Fruit fly (Drosophila melanogaster) whole organism, embryonic: ENCODE data around the gene att-ORFB.
A peak's percentile ranks its signal among the peaks of the same experiment; 100 is the strongest.

Source experiments
- Atf3 ChIP-seq: fragments of 200-800 bp; sonication (Bioruptor generic); optimal IDR thresholded peaks from 3 replicates; lab custom pipeline; 2016; ENCODE audit warnings: missing biosample characterization, missing genetic modification characterization
- Awh ChIP-seq: fragments of 200-800 bp; sonication (Bioruptor generic); IDR thresholded peaks from 2 replicates; pipeline ENCODE4, ENCODE4 v1.3.6; 2022; ENCODE audit warnings: missing biosample characterization, missing genetic modification characterization
- CG10366 ChIP-seq: fragments of 200-800 bp; sonication (Bioruptor generic); IDR thresholded peaks from 2 replicates; pipeline ENCODE4 v1.3.6; 2022; ENCODE audit warnings: missing biosample characterization, missing genetic modification characterization
- CG10431 ChIP-seq: fragments of 200-800 bp; sonication (Bioruptor generic); optimal IDR thresholded peaks from 3 replicates; lab custom pipeline; 2018; ENCODE audit warnings: missing biosample characterization, mild to moderate bottlenecking, missing genetic modification characterization
- CG10979 ChIP-seq: fragments of 200-800 bp; sonication (Bioruptor generic); optimal IDR thresholded peaks from 2 replicates; lab custom pipeline; 2018; ENCODE audit warnings: missing biosample characterization, mild to moderate bottlenecking, missing genetic modification characterization, moderate library complexity
- CG11504 ChIP-seq: fragments of 200-800 bp; sonication (Bioruptor generic); optimal IDR thresholded peaks from 3 replicates; lab custom pipeline; 2019; ENCODE audit warnings: missing biosample characterization, mild to moderate bottlenecking, missing genetic modification characterization, moderate library complexity
- CG11723 ChIP-seq: fragments of 200-800 bp; sonication (Bioruptor generic); optimal IDR thresholded peaks from 2 replicates; lab custom pipeline; 2017; ENCODE audit warnings: missing biosample characterization, mild to moderate bottlenecking, missing genetic modification characterization
- CG12942 ChIP-seq: fragments of 200-800 bp; sonication (Bioruptor generic); optimal IDR thresholded peaks from 3 replicates; lab custom pipeline; 2016; ENCODE audit warnings: missing biosample characterization, missing genetic modification characterization
- CG13123 ChIP-seq: fragments of 200-800 bp; sonication (Bioruptor generic); optimal IDR thresholded peaks from 2 replicates; lab custom pipeline; 2016; ENCODE audit warnings: missing biosample characterization, missing genetic modification characterization
- CG13894 ChIP-seq: fragments of 200-800 bp; sonication (Bioruptor generic); optimal IDR thresholded peaks from 3 replicates; lab custom pipeline; 2018; ENCODE audit warnings: missing biosample characterization, mild to moderate bottlenecking, missing genetic modification characterization, moderate library complexity
- CG14441 ChIP-seq: fragments of 200-800 bp; sonication (Bioruptor generic); IDR thresholded peaks from 2 replicates; pipeline ENCODE4 v1.3.6; 2022; ENCODE audit warnings: missing biosample characterization, missing genetic modification characterization
- CG15073 ChIP-seq: fragments of 200-800 bp; sonication (Bioruptor generic); optimal IDR thresholded peaks from 2 replicates; lab custom pipeline; 2016; ENCODE audit warnings: missing biosample characterization, missing genetic modification characterization
- CG15696 ChIP-seq: fragments of 200-800 bp; sonication (Bioruptor generic); optimal IDR thresholded peaks from 2 replicates; lab custom pipeline; 2019; ENCODE audit warnings: missing biosample characterization, mild to moderate bottlenecking, missing genetic modification characterization, moderate library complexity
- CG18599 ChIP-seq: fragments of 200-800 bp; sonication (Bioruptor generic); optimal IDR thresholded peaks from 3 replicates; lab custom pipeline; 2017; ENCODE audit warnings: missing biosample characterization, missing genetic modification characterization, mild to moderate bottlenecking, moderate library complexity, missing genetic modification reagents
- CG2120 ChIP-seq: fragments of 200-800 bp; sonication (Bioruptor generic); optimal IDR thresholded peaks from 3 replicates; lab custom pipeline; 2016; ENCODE audit warnings: missing biosample characterization, missing genetic modification characterization
- CG4360 ChIP-seq: fragments of 200-800 bp; sonication (Bioruptor generic); IDR thresholded peaks from 2 replicates; pipeline ENCODE4 v1.3.6; 2022; ENCODE audit warnings: missing biosample characterization, missing genetic modification characterization
- CG7357 ChIP-seq: fragments of 200-800 bp; sonication (Bioruptor generic); IDR thresholded peaks from 3 replicates; pipeline ENCODE4 v1.3.6; 2022; ENCODE audit warnings: missing biosample characterization, missing genetic modification characterization
- CG9215 ChIP-seq: fragments of 200-800 bp; sonication (Bioruptor generic); IDR thresholded peaks from 2 replicates; pipeline ENCODE4 v1.3.6; 2022; ENCODE audit warnings: missing biosample characterization, missing genetic modification characterization
- CG9437 ChIP-seq: fragments of 200-800 bp; sonication (Bioruptor generic); optimal IDR thresholded peaks from 2 replicates; lab custom pipeline; 2018; ENCODE audit warnings: missing biosample characterization, mild to moderate bottlenecking, missing genetic modification characterization
- CG9797 ChIP-seq: fragments of 200-800 bp; sonication (Bioruptor generic); optimal IDR thresholded peaks from 3 replicates; lab custom pipeline; 2018; ENCODE audit warnings: missing biosample characterization, mild to moderate bottlenecking, missing genetic modification characterization
- Camta ChIP-seq: fragments of 200-800 bp; sonication (Bioruptor generic); optimal IDR thresholded peaks from 2 replicates; lab custom pipeline; 2016; ENCODE audit warnings: missing biosample characterization, missing genetic modification characterization
- Dad ChIP-seq: fragments of 200-800 bp; sonication (Bioruptor generic); optimal IDR thresholded peaks from 3 replicates; lab custom pipeline; 2016; ENCODE audit warnings: missing biosample characterization, missing genetic modification characterization
- ERR ChIP-seq: fragments of 200-800 bp; sonication (Bioruptor generic); optimal IDR thresholded peaks from 2 replicates; lab custom pipeline; 2016; ENCODE audit warnings: missing biosample characterization, missing genetic modification characterization
- Ets97D ChIP-seq: fragments of 200-800 bp; sonication (Bioruptor generic); optimal IDR thresholded peaks from 3 replicates; lab custom pipeline; 2016; ENCODE audit warnings: missing biosample characterization, missing genetic modification characterization
- Hsf ChIP-seq: fragments of 200-800 bp; sonication (Bioruptor generic); optimal IDR thresholded peaks from 3 replicates; lab custom pipeline; 2016; ENCODE audit warnings: missing biosample characterization, missing genetic modification characterization
- Jarid2 ChIP-seq: fragments of 200-800 bp; sonication (Bioruptor generic); optimal IDR thresholded peaks from 3 replicates; lab custom pipeline; 2017; ENCODE audit warnings: mild to moderate bottlenecking, missing biosample characterization, missing genetic modification reagents, missing genetic modification characterization
- Mad ChIP-seq: fragments of 200-800 bp; sonication (Bioruptor generic); optimal IDR thresholded peaks from 2 replicates; lab custom pipeline; 2016; ENCODE audit warnings: missing biosample characterization, missing genetic modification characterization
- PHDP ChIP-seq: fragments of 200-800 bp; sonication (Bioruptor generic); optimal IDR thresholded peaks from 3 replicates; lab custom pipeline; 2018; ENCODE audit warnings: missing biosample characterization, mild to moderate bottlenecking, missing genetic modification characterization, moderate library complexity
- Rx ChIP-seq: fragments of 200-800 bp; sonication (Bioruptor generic); IDR thresholded peaks from 2 replicates; pipeline ENCODE4 v1.3.6; 2022; ENCODE audit warnings: missing biosample characterization, missing genetic modification characterization
- Six4 ChIP-seq: fragments of 200-800 bp; sonication (Bioruptor generic); optimal IDR thresholded peaks from 2 replicates; lab custom pipeline; 2016; ENCODE audit warnings: missing biosample characterization, missing genetic modification characterization
- Sry-β ChIP-seq: fragments of 200-800 bp; sonication (Bioruptor generic); optimal IDR thresholded peaks from 2 replicates; lab custom pipeline; 2018; ENCODE audit warnings: missing biosample characterization, mild to moderate bottlenecking, missing genetic modification characterization, moderate library complexity
- Usf ChIP-seq: fragments of 200-800 bp; sonication (Bioruptor generic); optimal IDR thresholded peaks from 2 replicates; lab custom pipeline; 2017; ENCODE audit warnings: missing genotype, missing biosample characterization, missing genetic modification characterization
- al ChIP-seq: fragments of 200-800 bp; sonication (Bioruptor generic); IDR thresholded peaks from 2 replicates; pipeline ENCODE4 v1.3.6; 2022; ENCODE audit warnings: missing biosample characterization, missing genetic modification characterization
- amos ChIP-seq: fragments of 200-800 bp; sonication (Bioruptor generic); IDR thresholded peaks from 2 replicates; pipeline ENCODE4 v1.3.6; 2022; ENCODE audit warnings: missing biosample characterization, missing genetic modification characterization; ENCODE audit not compliant: partially characterized antibody
- ci ChIP-seq: fragments of 200-800 bp; sonication (Bioruptor generic); IDR thresholded peaks from 3 replicates; pipeline ENCODE4 v1.3.6; 2022; ENCODE audit warnings: missing biosample characterization, missing genetic modification characterization
- crol ChIP-seq: fragments of 200-800 bp; sonication (Bioruptor generic); IDR thresholded peaks from 2 replicates; pipeline ENCODE4 v1.3.6; 2022; ENCODE audit warnings: missing biosample characterization, missing genetic modification characterization
- cwo ChIP-seq: fragments of 200-800 bp; sonication (Bioruptor generic); optimal IDR thresholded peaks from 3 replicates; lab custom pipeline; 2017; ENCODE audit warnings: missing biosample characterization, missing genetic modification characterization, mild to moderate bottlenecking, moderate library complexity, missing genetic modification reagents
- dati ChIP-seq: fragments of 200-800 bp; sonication (Bioruptor generic); IDR thresholded peaks from 2 replicates; pipeline ENCODE4 v1.3.6; 2022; ENCODE audit warnings: missing biosample characterization, missing genetic modification characterization
- dm ChIP-seq: fragments of 200-800 bp; sonication (Bioruptor generic); optimal IDR thresholded peaks from 3 replicates; lab custom pipeline; 2016; ENCODE audit warnings: missing biosample characterization, missing genetic modification characterization
- eyg ChIP-seq: fragments of 200-800 bp; sonication (Bioruptor generic); optimal IDR thresholded peaks from 3 replicates; lab custom pipeline; 2016; ENCODE audit warnings: missing biosample characterization, missing genetic modification characterization
- fd3F ChIP-seq: fragments of 200-800 bp; sonication (Bioruptor generic); optimal IDR thresholded peaks from 2 replicates; lab custom pipeline; 2018; ENCODE audit warnings: missing biosample characterization, mild to moderate bottlenecking, missing genetic modification characterization, moderate library complexity
- hkb ChIP-seq, 2 experiments: fragments of 200-800 bp in 1 of 2; fragments of >200 bp in 1 of 2; sonication (Bioruptor generic) in 1 of 2; IDR thresholded peaks in 1 of 2; optimal IDR thresholded peaks in 1 of 2; 2 replicates each; pipeline versions ENCODE4 v1.3.6 to Lab custom; 2017 to 2022; ENCODE audit warnings: missing biosample characterization in 1 of 2, missing genetic modification characterization in 1 of 2
- pho ChIP-seq: fragments of 200-800 bp; sonication (Bioruptor generic); optimal IDR thresholded peaks from 2 replicates; lab custom pipeline; 2016; ENCODE audit warnings: missing biosample characterization, missing genetic modification characterization
- ranshi ChIP-seq: fragments of 200-800 bp; sonication (Bioruptor generic); IDR thresholded peaks from 2 replicates; pipeline ENCODE4 v1.3.6; 2022; ENCODE audit warnings: missing biosample characterization, missing genetic modification characterization
- rib ChIP-seq: fragments of 200-800 bp; sonication (Bioruptor generic); IDR thresholded peaks from 2 replicates; pipeline ENCODE4 v1.3.6; 2022; ENCODE audit warnings: missing biosample characterization, missing genetic modification characterization
- salm ChIP-seq: fragments of 200-800 bp; sonication (Bioruptor generic); optimal IDR thresholded peaks from 2 replicates; lab custom pipeline; 2018; ENCODE audit warnings: missing biosample characterization, mild to moderate bottlenecking, missing genetic modification characterization
- ttk ChIP-seq: fragments of 200-800 bp; sonication (Bioruptor generic); IDR thresholded peaks from 2 replicates; pipeline ENCODE4 v2.1.2; 2022; ENCODE audit warnings: missing biosample characterization, missing genetic modification characterization
- usp ChIP-seq: fragments of >200 bp; optimal IDR thresholded peaks from 2 replicates; lab custom pipeline; 2017; ENCODE audit warnings: missing biosample characterization, missing genetic modification characterization
- vfl ChIP-seq: fragments of 200-800 bp; sonication (Bioruptor generic); optimal IDR thresholded peaks from 2 replicates; lab custom pipeline; 2016; ENCODE audit warnings: missing biosample characterization, missing genetic modification characterization

The att-ORFB gene

dm6 chr3R:20595901-20596300 lies 41.7 kb upstream of the att-ORFB start:
- TF ChIP-seq CG10431 (GFP tag; lab: Kevin White, UChicago) = peak; percentile 95
- no peak for TF ChIP-seq Atf3

dm6 chr3R:20595145-20595812 lies 41.1 kb upstream of the att-ORFB start:
- TF ChIP-seq CG9797 (GFP tag; lab: Kevin White, UChicago) = no peak
- TF ChIP-seq CG7357 = no peak
- no peak for TF ChIP-seq pho
- peak; percentile 12 for TF ChIP-seq CG11504
- peak; percentile 81 for TF ChIP-seq crol
- TF ChIP-seq CG13894 (tag; lab: Kevin White, UChicago) = no peak
- no peak for TF ChIP-seq ERR (GFP tag; lab: Kevin White, UChicago)
- TF ChIP-seq CG2120 (GFP tag; lab: Kevin White, UChicago) = no peak
- peak; percentile 20; the same call in 1 of the 2 replicates for TF ChIP-seq amos (GFP tag; lab: Robert Waterston, UW)
- TF ChIP-seq Six4 (GFP tag; lab: Kevin White, UChicago) = no peak
- TF ChIP-seq CG14441 (GFP tag; lab: Robert Waterston, UW) = no peak
- no peak for TF ChIP-seq CG15073 (GFP tag; lab: Kevin White, UChicago)
- peak; percentile 33 for TF ChIP-seq CG10979
- TF ChIP-seq Usf (GFP tag; lab: Kevin White, UChicago) = no peak
- TF ChIP-seq Mad (GFP tag; lab: Kevin White, UChicago) = no peak
- no peak for TF ChIP-seq usp (GFP tag; lab: Kevin White, UChicago)
- TF ChIP-seq dm (GFP tag; lab: Kevin White, UChicago) = no peak
- no peak for TF ChIP-seq fd3F (GFP tag; lab: Kevin White, UChicago)
- TF ChIP-seq CG12942 (GFP tag; lab: Kevin White, UChicago) = no peak
- TF ChIP-seq vfl = no peak
- no peak for TF ChIP-seq Awh
- no peak for TF ChIP-seq rib (GFP tag; lab: Robert Waterston, UW)
- TF ChIP-seq Sry-β (GFP tag; lab: Kevin White, UChicago) = no peak
- TF ChIP-seq Rx = no peak
- TF ChIP-seq Camta (GFP tag; lab: Kevin White, UChicago) = no peak
- no peak for TF ChIP-seq CG4360
- no peak for TF ChIP-seq CG15696 (tag; lab: Kevin White, UChicago)
- no peak for TF ChIP-seq Dad
- no peak for TF ChIP-seq Ets97D (GFP tag; lab: Kevin White, UChicago)
- no peak for TF ChIP-seq cwo (GFP tag; lab: Kevin White, UChicago)
- no peak for TF ChIP-seq CG10366 (GFP tag; lab: Robert Waterston, UW)
- TF ChIP-seq CG18599 (GFP tag; lab: Kevin White, UChicago) = no peak
- no peak for TF ChIP-seq PHDP (tag; lab: Kevin White, UChicago)
- no peak for TF ChIP-seq CG9215 (GFP tag; lab: Robert Waterston, UW)
- no peak for TF ChIP-seq CG9437 (GFP tag; lab: Kevin White, UChicago)
- TF ChIP-seq ci = 0 out of 3 replicates have a peak, but pooled peaks have one; percentile 26
- TF ChIP-seq Hsf (GFP tag; lab: Kevin White, UChicago) = no peak
- no peak for TF ChIP-seq salm (tag; lab: Kevin White, UChicago)
- TF ChIP-seq CG11723 (GFP tag; lab: Kevin White, UChicago) = no peak
- no peak for TF ChIP-seq al (GFP tag; lab: Robert Waterston, UW)
- no peak for TF ChIP-seq Jarid2
- no peak for TF ChIP-seq ttk (GFP tag; lab: Robert Waterston, UW)
- no peak for TF ChIP-seq eyg (GFP tag; lab: Kevin White, UChicago)
- TF ChIP-seq ranshi (GFP tag; lab: Robert Waterston, UW) = no peak
- TF ChIP-seq CG13123 = no peak
- no peak for TF ChIP-seq hkb (optimal IDR thresholded peaks at IDR 0.05; lab: Kevin White, UChicago)
- TF ChIP-seq hkb (GFP tag; IDR thresholded peaks at IDR 0.05; lab: Robert Waterston, UW) = no peak
- TF ChIP-seq dati (GFP tag; lab: Robert Waterston, UW) = 0 out of 2 replicates have a peak, but pooled peaks have one; percentile 13
